Fruit fly (Drosophila melanogaster) whole organism, embryonic: ENCODE results near the gene ckd.

ENCODE experiments used
- Bdp1 ChIP-seq: fragments of 200-800 bp; sonication (Bioruptor generic); optimal IDR thresholded peaks from 3 replicates; lab custom pipeline; 2016; ENCODE audit warnings: missing biosample characterization, missing genetic modification characterization
- CG10366 ChIP-seq: fragments of 200-800 bp; sonication (Bioruptor generic); IDR thresholded peaks from 2 replicates; pipeline ENCODE4 v1.3.6; 2022; ENCODE audit warnings: missing biosample characterization, missing genetic modification characterization
- CG10654 ChIP-seq: fragments of 200-800 bp; sonication (Bioruptor generic); optimal IDR thresholded peaks from 2 replicates; lab custom pipeline; 2016; ENCODE audit warnings: missing biosample characterization, missing genetic modification characterization
- CG11398 ChIP-seq: fragments of 200-800 bp; sonication (Bioruptor generic); optimal IDR thresholded peaks from 2 replicates; lab custom pipeline; 2016; ENCODE audit warnings: missing biosample characterization, missing genetic modification characterization
- CG11695 ChIP-seq: fragments of 200-800 bp; sonication (Bioruptor generic); IDR thresholded peaks from 3 replicates; pipeline ENCODE4 v1.3.6; 2022; ENCODE audit warnings: missing biosample characterization, missing genetic modification characterization
- CG13775 ChIP-seq: fragments of 200-800 bp; sonication (Bioruptor generic); optimal IDR thresholded peaks from 3 replicates; lab custom pipeline; 2017; ENCODE audit warnings: missing biosample characterization, mild to moderate bottlenecking, missing genetic modification characterization
- CG17568 ChIP-seq: fragments of 200-800 bp; sonication (Bioruptor generic); optimal IDR thresholded peaks from 2 replicates; lab custom pipeline; 2018; ENCODE audit warnings: missing biosample characterization, mild to moderate bottlenecking, missing genetic modification characterization, moderate library complexity
- CG17912 ChIP-seq: fragments of 200-800 bp; sonication (Bioruptor generic); optimal IDR thresholded peaks from 2 replicates; lab custom pipeline; 2018; ENCODE audit warnings: missing biosample characterization, mild to moderate bottlenecking, missing genetic modification characterization
- CG2199 ChIP-seq: fragments of 200-800 bp; sonication (Bioruptor generic); IDR thresholded peaks from 3 replicates; pipeline ENCODE4 v1.3.6; 2022; ENCODE audit warnings: missing biosample characterization, missing genetic modification characterization
- CG2889 ChIP-seq: fragments of 200-800 bp; sonication (Bioruptor generic); IDR thresholded peaks from 3 replicates; pipeline ENCODE4 v1.3.6; 2022; ENCODE audit warnings: missing biosample characterization, missing genetic modification characterization
- CG30403 ChIP-seq: fragments of 200-800 bp; sonication (Bioruptor generic); optimal IDR thresholded peaks from 3 replicates; lab custom pipeline; 2016; ENCODE audit warnings: missing biosample characterization, missing genetic modification characterization
- CG3281 ChIP-seq: fragments of 200-800 bp; sonication (Bioruptor generic); optimal IDR thresholded peaks from 3 replicates; lab custom pipeline; 2017; ENCODE audit warnings: missing biosample characterization, mild to moderate bottlenecking, missing genetic modification characterization
- CG33213 ChIP-seq: fragments of 200-800 bp; sonication (Bioruptor generic); optimal IDR thresholded peaks from 3 replicates; lab custom pipeline; 2016; ENCODE audit warnings: missing biosample characterization, missing genetic modification characterization
- CG4282 ChIP-seq: fragments of 200-800 bp; sonication (Bioruptor generic); optimal IDR thresholded peaks from 2 replicates; lab custom pipeline; 2016; ENCODE audit warnings: missing biosample characterization, missing genetic modification characterization
- CG7271 ChIP-seq: fragments of 200-800 bp; sonication (Bioruptor generic); optimal IDR thresholded peaks from 2 replicates; lab custom pipeline; 2018; ENCODE audit warnings: missing biosample characterization, mild to moderate bottlenecking, missing genetic modification characterization, moderate library complexity
- CG7928 ChIP-seq: fragments of 200-800 bp; sonication (Bioruptor generic); optimal IDR thresholded peaks from 2 replicates; lab custom pipeline; 2017; ENCODE audit warnings: missing biosample characterization, mild to moderate bottlenecking, missing genetic modification characterization
- CG9609 ChIP-seq: fragments of 200-800 bp; sonication (Bioruptor generic); optimal IDR thresholded peaks from 3 replicates; lab custom pipeline; 2016; ENCODE audit warnings: missing biosample characterization, missing genetic modification characterization
- D ChIP-seq, 2 experiments: fragments of 200-800 bp in 1 of 2; fragments of >200 bp in 1 of 2; sonication (Bioruptor generic) in 1 of 2; optimal IDR thresholded peaks; 2 replicates in 1 of 2; 3 replicates in 1 of 2; lab custom pipeline; 2017; ENCODE audit warnings: mild to moderate bottlenecking in 1 of 2, missing biosample characterization in 1 of 2, missing genetic modification characterization in 1 of 2, missing genetic modification reagents in 1 of 2
- Dad ChIP-seq: fragments of 200-800 bp; sonication (Bioruptor generic); optimal IDR thresholded peaks from 3 replicates; lab custom pipeline; 2016; ENCODE audit warnings: missing biosample characterization, missing genetic modification characterization
- Dbx ChIP-seq: fragments of 200-800 bp; sonication (Bioruptor generic); IDR thresholded peaks from 3 replicates; pipeline ENCODE4 v1.3.6; 2022; ENCODE audit warnings: missing biosample characterization, missing genetic modification characterization
- Dip2 ChIP-seq: fragments of 200-800 bp; sonication (Bioruptor generic); IDR thresholded peaks from 2 replicates; pipeline ENCODE4 v1.3.6; 2022; ENCODE audit warnings: missing biosample characterization, missing genetic modification characterization
- E2f1 ChIP-seq: fragments of 200-800 bp; sonication (Bioruptor generic); IDR thresholded peaks from 2 replicates; pipeline ENCODE4 v1.3.6; 2022; ENCODE audit warnings: missing biosample characterization, missing genetic modification characterization
- Fer1 ChIP-seq: fragments of 200-800 bp; sonication (Bioruptor generic); optimal IDR thresholded peaks from 2 replicates; lab custom pipeline; 2017; ENCODE audit warnings: missing biosample characterization, mild to moderate bottlenecking, missing genetic modification characterization
- Hmx ChIP-seq: fragments of 200-800 bp; sonication (Bioruptor generic); optimal IDR thresholded peaks from 2 replicates; lab custom pipeline; 2016; ENCODE audit warnings: missing biosample characterization, missing genetic modification characterization
- Jarid2 ChIP-seq: fragments of 200-800 bp; sonication (Bioruptor generic); optimal IDR thresholded peaks from 3 replicates; lab custom pipeline; 2017; ENCODE audit warnings: mild to moderate bottlenecking, missing biosample characterization, missing genetic modification reagents, missing genetic modification characterization
- Lim3 ChIP-seq: fragments of 200-800 bp; sonication (Bioruptor generic); IDR thresholded peaks from 2 replicates; pipeline ENCODE4 v1.3.6; 2022; ENCODE audit warnings: missing biosample characterization, missing genetic modification characterization
- Max ChIP-seq: fragments of 200-800 bp; sonication (Bioruptor generic); optimal IDR thresholded peaks from 2 replicates; lab custom pipeline; 2016; ENCODE audit warnings: missing biosample characterization, mild to moderate bottlenecking, missing genetic modification characterization
- Scr ChIP-seq: fragments of 200-800 bp; sonication (Bioruptor generic); IDR thresholded peaks from 2 replicates; pipeline ENCODE4 v1.3.6; 2022; ENCODE audit warnings: missing biosample characterization, missing genetic modification characterization; ENCODE audit not compliant: partially characterized antibody
- ato ChIP-seq: fragments of 200-800 bp; sonication (Bioruptor generic); IDR thresholded peaks from 2 replicates; pipeline ENCODE4 v1.3.6; 2022; ENCODE audit warnings: missing biosample characterization, missing genetic modification characterization; ENCODE audit not compliant: partially characterized antibody
- az2 ChIP-seq: fragments of 200-800 bp; sonication (Bioruptor generic); optimal IDR thresholded peaks from 3 replicates; lab custom pipeline; 2016; ENCODE audit warnings: missing biosample characterization, missing genetic modification characterization
- cato ChIP-seq: fragments of 200-800 bp; sonication (Bioruptor generic); optimal IDR thresholded peaks from 2 replicates; lab custom pipeline; 2016; ENCODE audit warnings: missing biosample characterization, missing genetic modification characterization, borderline replicate concordance
- chn ChIP-seq: fragments of 200-800 bp; sonication (Bioruptor generic); optimal IDR thresholded peaks from 2 replicates; lab custom pipeline; 2016; ENCODE audit warnings: missing biosample characterization, missing genetic modification characterization
- dimm ChIP-seq: fragments of 200-800 bp; sonication (Bioruptor generic); IDR thresholded peaks from 2 replicates; pipeline ENCODE4 v1.3.6; 2022; ENCODE audit warnings: missing biosample characterization, missing genetic modification characterization
- dpn ChIP-seq, 2 experiments: fragments of 200-800 bp; sonication (Bioruptor generic); optimal IDR thresholded peaks; 3 replicates each; lab custom pipeline; 2016; ENCODE audit warnings: missing biosample characterization in 2 of 2, missing genetic modification characterization in 2 of 2
- ems ChIP-seq: fragments of 200-800 bp; sonication (Bioruptor generic); optimal IDR thresholded peaks from 3 replicates; lab custom pipeline; 2016; ENCODE audit warnings: missing biosample characterization, missing genetic modification characterization
- exex ChIP-seq: fragments of 200-800 bp; sonication (Bioruptor generic); optimal IDR thresholded peaks from 4 replicates; lab custom pipeline; 2018; ENCODE audit warnings: missing biosample characterization, mild to moderate bottlenecking, missing genetic modification characterization, moderate library complexity
- fru ChIP-seq: fragments of >200 bp; optimal IDR thresholded peaks from 2 replicates; lab custom pipeline; 2017
- her ChIP-seq: fragments of 200-800 bp; sonication (Bioruptor generic); optimal IDR thresholded peaks from 2 replicates; lab custom pipeline; 2016; ENCODE audit warnings: missing biosample characterization, missing genetic modification characterization
- inv ChIP-seq: fragments of 200-800 bp; sonication (Bioruptor generic); IDR thresholded peaks from 2 replicates; pipeline ENCODE4 v1.3.6; 2022; ENCODE audit warnings: missing biosample characterization, missing genetic modification characterization; ENCODE audit not compliant: partially characterized antibody
- lmd ChIP-seq: fragments of 200-800 bp; sonication (Bioruptor generic); IDR thresholded peaks from 2 replicates; pipeline ENCODE4 v1.3.6; 2022; ENCODE audit warnings: missing biosample characterization, missing genetic modification characterization
- oc ChIP-seq: fragments of 200-800 bp; sonication (Bioruptor generic); optimal IDR thresholded peaks from 2 replicates; lab custom pipeline; 2018; ENCODE audit warnings: missing biosample characterization, mild to moderate bottlenecking, missing genetic modification characterization, moderate library complexity
- onecut ChIP-seq: fragments of 200-800 bp; sonication (Bioruptor generic); IDR thresholded peaks from 2 replicates; pipeline ENCODE4 v1.3.6; 2022; ENCODE audit warnings: missing biosample characterization, missing genetic modification characterization
- pnt ChIP-seq: fragments of 200-800 bp; sonication (Bioruptor generic); optimal IDR thresholded peaks from 3 replicates; lab custom pipeline; 2016; ENCODE audit warnings: missing biosample characterization, missing genetic modification characterization
- sc ChIP-seq, 3 experiments: fragments of >200 bp in 2 of 3; fragments of 200-800 bp in 1 of 3; sonication (Bioruptor generic) in 1 of 3; optimal IDR thresholded peaks; 2 replicates in 2 of 3; 3 replicates in 1 of 3; lab custom pipeline; 2017; ENCODE audit warnings: mild to moderate bottlenecking in 1 of 3, missing biosample characterization in 1 of 3, missing genetic modification characterization in 1 of 3, missing genetic modification reagents in 1 of 3
- sim ChIP-seq: fragments of 200-800 bp; sonication (Bioruptor generic); IDR thresholded peaks from 2 replicates; pipeline ENCODE4 v1.3.6; 2022; ENCODE audit warnings: missing biosample characterization, missing genetic modification characterization
- so ChIP-seq: fragments of 200-800 bp; sonication (Bioruptor generic); IDR thresholded peaks from 3 replicates; pipeline ENCODE4 v1.3.6; 2022; ENCODE audit warnings: missing biosample characterization, missing genetic modification characterization
- tin ChIP-seq: fragments of 200-800 bp; sonication (Bioruptor generic); optimal IDR thresholded peaks from 3 replicates; lab custom pipeline; 2016; ENCODE audit warnings: missing biosample characterization, missing genetic modification characterization
- tx ChIP-seq: fragments of 200-800 bp; sonication (Bioruptor generic); optimal IDR thresholded peaks from 2 replicates; lab custom pipeline; 2016; ENCODE audit warnings: missing biosample characterization, missing genetic modification characterization
- vnd ChIP-seq: fragments of 200-800 bp; sonication (Bioruptor generic); IDR thresholded peaks from 3 replicates; pipeline ENCODE4 v1.3.6; 2022; ENCODE audit warnings: missing biosample characterization, missing genetic modification characterization; ENCODE audit not compliant: partially characterized antibody
- yki ChIP-seq: fragments of >200 bp; optimal IDR thresholded peaks from 3 replicates; lab custom pipeline; 2018
- zfh1 ChIP-seq: fragments of 200-800 bp; sonication (Bioruptor generic); IDR thresholded peaks from 3 replicates; pipeline ENCODE4 v1.3.6; 2022; ENCODE audit warnings: missing biosample characterization, missing genetic modification characterization

ckd gene

dm6 chr3L:3300345-3300744 is 42.7 kb downstream of the ckd start (continued):
- TF ChIP-seq CG7928 (GFP tag; lab: Kevin White, UChicago) (no peak), CG2199 (GFP tag; lab: Robert Waterston, UW) (peak; percentile 69; the same call in 1 of the 3 replicates), Dip2 (GFP tag; lab: Robert Waterston, UW) (no peak), Lim3 (GFP tag; lab: Robert Waterston, UW) (no peak), exex (tag; lab: Kevin White, UChicago) (no peak), vnd (GFP tag; lab: Robert Waterston, UW) (no peak), Fer1 (GFP tag; lab: Kevin White, UChicago) (no peak), tin (GFP tag; lab: Kevin White, UChicago) (peak; percentile 68), CG17568 (GFP tag; lab: Kevin White, UChicago) (no peak), az2 (peak; percentile 44), inv (GFP tag; lab: Robert Waterston, UW) (no peak), ato (GFP tag; lab: Robert Waterston, UW) (no peak), CG33213 (GFP tag; lab: Kevin White, UChicago) (peak; percentile 33), CG3281 (GFP tag; lab: Kevin White, UChicago) (no peak), CG2889 (GFP tag; lab: Robert Waterston, UW) (0 out of 3 replicates have a peak, but pooled peaks have one; percentile 33), dimm (GFP tag; lab: Robert Waterston, UW) (no peak), yki (lab: Kevin White, UChicago) (no peak), oc (peak; percentile 62), pnt (GFP tag; lab: Kevin White, UChicago) (peak; percentile 58), chn (GFP tag; lab: Kevin White, UChicago) (peak; percentile 15), ems (GFP tag; lab: Kevin White, UChicago) (peak; percentile 8), CG10366 (GFP tag; lab: Robert Waterston, UW) (peak; percentile 74), CG11398 (GFP tag; lab: Kevin White, UChicago) (no peak), CG30403 (peak; percentile 55), Scr (GFP tag; lab: Robert Waterston, UW) (no peak), Bdp1 (GFP tag; lab: Kevin White, UChicago) (peak; percentile 25), sc (optimal IDR thresholded peaks at IDR 0.05; lab: Kevin White, UChicago) (no peak), sc (GFP tag; optimal IDR thresholded peaks at IDR 0.05; lab: Kevin White, UChicago) (peak; percentile 4), Dbx (GFP tag; lab: Robert Waterston, UW) (no peak), sim (GFP tag; lab: Robert Waterston, UW) (0 out of 2 replicates have a peak, but pooled peaks have one; percentile 55), fru (lab: Kevin White, UChicago) (no peak), Hmx (no peak), zfh1 (GFP tag; lab: Robert Waterston, UW) (peak; percentile 68; the same call in 2 of the 3 replicates), Jarid2 (GFP tag; lab: Kevin White, UChicago) (no peak), Dad (peak; percentile 16), CG17912 (GFP tag; lab: Kevin White, UChicago) (no peak), Max (peak; percentile 41), E2f1 (GFP tag; lab: Robert Waterston, UW) (no peak), cato (GFP tag; lab: Kevin White, UChicago) (no peak), CG13775 (peak; percentile 16), lmd (GFP tag; lab: Robert Waterston, UW) (peak; percentile 60), CG11695 (GFP tag; lab: Robert Waterston, UW) (no peak), CG9609 (no peak), tx (GFP tag; lab: Kevin White, UChicago) (no peak), dpn (GFP tag; optimal IDR thresholded peaks at IDR 0.05; lab: Kevin White, UChicago) (peak; percentile 20 to 58), CG10654 (GFP tag; lab: Kevin White, UChicago) (peak; percentile 49), so (GFP tag; lab: Robert Waterston, UW) (peak; percentile 68; the same call in 2 of the 3 replicates), her (GFP tag; lab: Kevin White, UChicago) (no peak), D (optimal IDR thresholded peaks at IDR 0.05; lab: Kevin White, UChicago) (no peak), D (GFP tag; optimal IDR thresholded peaks at IDR 0.05; lab: Kevin White, UChicago) (peak; percentile 53), CG4282 (GFP tag; lab: Kevin White, UChicago) (no peak), onecut (GFP tag; lab: Robert Waterston, UW) (peak; percentile 30; the same call in 1 of the 2 replicates), CG7271 (no peak)
